Fruit fly (Drosophila melanogaster) whole organism, embryonic: Measurements from ENCODE around the gene SMSr.
A peak's percentile ranks its signal among the peaks of the same experiment; 100 is the strongest.

ENCODE experiments used
- Adf1 ChIP-seq: fragments of 200-800 bp; sonication (Bioruptor generic); IDR thresholded peaks from 2 replicates; pipeline ENCODE4 v1.3.6; 2022; ENCODE audit warnings: missing biosample characterization, missing genetic modification characterization
- Aef1 ChIP-seq: fragments of 200-800 bp; sonication (Bioruptor generic); IDR thresholded peaks from 3 replicates; pipeline ENCODE4 v1.3.6; 2022; ENCODE audit warnings: missing biosample characterization, missing genetic modification characterization
- B-H1 ChIP-seq: fragments of 200-800 bp; sonication (Bioruptor generic); IDR thresholded peaks from 3 replicates; pipeline ENCODE4 v1.3.6; 2022; ENCODE audit warnings: missing biosample characterization, missing genetic modification characterization
- B-H2 ChIP-seq: fragments of 200-800 bp; sonication (Bioruptor generic); optimal IDR thresholded peaks from 2 replicates; lab custom pipeline; 2018; ENCODE audit warnings: missing biosample characterization, mild to moderate bottlenecking, missing genetic modification characterization
- CG10209 ChIP-seq: fragments of 200-800 bp; sonication (Bioruptor generic); optimal IDR thresholded peaks from 3 replicates; lab custom pipeline; 2017; ENCODE audit warnings: missing biosample characterization, mild to moderate bottlenecking, missing genetic modification characterization, missing genetic modification reagents
- CG1024 ChIP-seq: fragments of 200-800 bp; sonication (Bioruptor generic); IDR thresholded peaks from 2 replicates; pipeline ENCODE4 v1.3.6; 2022; ENCODE audit warnings: missing biosample characterization, missing genetic modification characterization
- CG12071 ChIP-seq: fragments of 200-800 bp; sonication (Bioruptor generic); optimal IDR thresholded peaks from 3 replicates; lab custom pipeline; 2018; ENCODE audit warnings: missing biosample characterization, mild to moderate bottlenecking, missing genetic modification characterization
- CG13424 ChIP-seq: fragments of 200-800 bp; sonication (Bioruptor generic); optimal IDR thresholded peaks from 2 replicates; lab custom pipeline; 2019; ENCODE audit warnings: missing biosample characterization, mild to moderate bottlenecking, missing genetic modification characterization, moderate library complexity
- CG1602 ChIP-seq: fragments of 200-800 bp; sonication (Bioruptor generic); optimal IDR thresholded peaks from 3 replicates; lab custom pipeline; 2016; ENCODE audit warnings: missing biosample characterization, missing genetic modification characterization
- CG17912 ChIP-seq: fragments of 200-800 bp; sonication (Bioruptor generic); optimal IDR thresholded peaks from 2 replicates; lab custom pipeline; 2018; ENCODE audit warnings: missing biosample characterization, mild to moderate bottlenecking, missing genetic modification characterization
- CG42726 ChIP-seq: fragments of 200-800 bp; sonication (Bioruptor generic); IDR thresholded peaks from 2 replicates; pipeline ENCODE4 v1.3.6; 2022; ENCODE audit warnings: missing biosample characterization, missing genetic modification characterization; ENCODE audit not compliant: partially characterized antibody
- CG4282 ChIP-seq: fragments of 200-800 bp; sonication (Bioruptor generic); optimal IDR thresholded peaks from 2 replicates; lab custom pipeline; 2016; ENCODE audit warnings: missing biosample characterization, missing genetic modification characterization
- CG6175 ChIP-seq: fragments of 200-800 bp; sonication (Bioruptor generic); IDR thresholded peaks from 3 replicates; pipeline ENCODE4 v1.3.6; 2022; ENCODE audit warnings: missing biosample characterization, missing genetic modification characterization
- CG6791 ChIP-seq: fragments of 200-800 bp; sonication (Bioruptor generic); IDR thresholded peaks from 3 replicates; pipeline ENCODE4 v1.3.6; 2022; ENCODE audit warnings: missing biosample characterization, missing genetic modification characterization; ENCODE audit not compliant: partially characterized antibody
- CG7357 ChIP-seq: fragments of 200-800 bp; sonication (Bioruptor generic); IDR thresholded peaks from 3 replicates; pipeline ENCODE4 v1.3.6; 2022; ENCODE audit warnings: missing biosample characterization, missing genetic modification characterization
- CG7745 ChIP-seq: fragments of 200-800 bp; sonication (Bioruptor generic); optimal IDR thresholded peaks from 2 replicates; lab custom pipeline; 2018; ENCODE audit warnings: missing biosample characterization, mild to moderate bottlenecking, missing genetic modification characterization, moderate library complexity
- CG8924 ChIP-seq: fragments of 200-800 bp; optimal IDR thresholded peaks from 3 replicates; lab custom pipeline; 2019; ENCODE audit warnings: missing biosample characterization, mild to moderate bottlenecking, missing genetic modification characterization, moderate library complexity
- Deaf1 ChIP-seq: fragments of 200-800 bp; optimal IDR thresholded peaks from 3 replicates; lab custom pipeline; 2019; ENCODE audit warnings: missing biosample characterization, mild to moderate bottlenecking, missing genetic modification characterization, moderate library complexity
- Dref ChIP-seq: fragments of 200-800 bp; sonication (Bioruptor generic); IDR thresholded peaks from 2 replicates; pipeline ENCODE4 v1.3.6; 2022; ENCODE audit warnings: missing biosample characterization, missing genetic modification characterization
- Drgx ChIP-seq: fragments of 200-800 bp; sonication (Bioruptor generic); IDR thresholded peaks from 2 replicates; pipeline ENCODE4 v1.3.6; 2022; ENCODE audit warnings: missing biosample characterization, missing genetic modification characterization
- Ets97D ChIP-seq: fragments of 200-800 bp; sonication (Bioruptor generic); optimal IDR thresholded peaks from 3 replicates; lab custom pipeline; 2016; ENCODE audit warnings: missing biosample characterization, missing genetic modification characterization
- HmgD ChIP-seq: fragments of 200-800 bp; sonication (Bioruptor generic); optimal IDR thresholded peaks from 3 replicates; lab custom pipeline; 2016; ENCODE audit warnings: missing biosample characterization, missing genetic modification characterization
- Hmx ChIP-seq: fragments of 200-800 bp; sonication (Bioruptor generic); optimal IDR thresholded peaks from 2 replicates; lab custom pipeline; 2016; ENCODE audit warnings: missing biosample characterization, missing genetic modification characterization
- Med ChIP-seq: fragments of 200-800 bp; sonication (Bioruptor generic); peaks from one replicate; lab custom pipeline; 2016; ENCODE audit warnings: missing biosample characterization, missing genetic modification characterization, mild to moderate bottlenecking, inconsistent platforms, moderate library complexity
- Myb ChIP-seq: fragments of 200-800 bp; sonication (Bioruptor generic); optimal IDR thresholded peaks from 2 replicates; lab custom pipeline; 2016; ENCODE audit warnings: missing biosample characterization, missing genetic modification characterization
- Oli ChIP-seq: fragments of 200-800 bp; sonication (Bioruptor generic); optimal IDR thresholded peaks from 2 replicates; lab custom pipeline; 2018; ENCODE audit warnings: missing biosample characterization, mild to moderate bottlenecking, missing genetic modification characterization, moderate library complexity
- Opbp ChIP-seq: fragments of 200-800 bp; sonication (Bioruptor generic); IDR thresholded peaks from 3 replicates; pipeline ENCODE4 v1.3.6; 2022; ENCODE audit warnings: missing biosample characterization, missing genetic modification characterization; ENCODE audit not compliant: partially characterized antibody
- Pdp1 ChIP-seq, 2 experiments: fragments of 200-800 bp; sonication (Bioruptor generic); optimal IDR thresholded peaks; 3 replicates each; lab custom pipeline; 2016; ENCODE audit warnings: missing biosample characterization in 2 of 2, missing genetic modification characterization in 2 of 2, mild to moderate bottlenecking in 1 of 2, moderate library complexity in 1 of 2
- Sox100B ChIP-seq: fragments of 200-800 bp; sonication (Bioruptor generic); optimal IDR thresholded peaks from 3 replicates; lab custom pipeline; 2018; ENCODE audit warnings: missing biosample characterization, mild to moderate bottlenecking, missing genetic modification characterization
- Taf1 ChIP-seq: fragments of 200-800 bp; sonication (Bioruptor generic); IDR thresholded peaks from 2 replicates; pipeline ENCODE4 v1.3.6; 2022; ENCODE audit warnings: missing biosample characterization, missing genetic modification characterization
- amos ChIP-seq: fragments of 200-800 bp; sonication (Bioruptor generic); IDR thresholded peaks from 2 replicates; pipeline ENCODE4 v1.3.6; 2022; ENCODE audit warnings: missing biosample characterization, missing genetic modification characterization; ENCODE audit not compliant: partially characterized antibody
- bbx ChIP-seq: fragments of 200-800 bp; sonication (Bioruptor generic); IDR thresholded peaks from 2 replicates; pipeline ENCODE4 v1.3.6; 2022; ENCODE audit warnings: missing biosample characterization, missing genetic modification characterization; ENCODE audit not compliant: partially characterized antibody
- btn ChIP-seq: fragments of 200-800 bp; sonication (Bioruptor generic); optimal IDR thresholded peaks from 2 replicates; lab custom pipeline; 2016; ENCODE audit warnings: missing biosample characterization, missing genetic modification characterization
- ci ChIP-seq: fragments of 200-800 bp; sonication (Bioruptor generic); IDR thresholded peaks from 3 replicates; pipeline ENCODE4 v1.3.6; 2022; ENCODE audit warnings: missing biosample characterization, missing genetic modification characterization
- crp ChIP-seq, 2 experiments: fragments of 200-800 bp; sonication (Bioruptor generic); optimal IDR thresholded peaks; 2 replicates in 1 of 2; 3 replicates in 1 of 2; lab custom pipeline; 2017; ENCODE audit warnings: missing biosample characterization in 2 of 2, missing genetic modification characterization in 2 of 2, mild to moderate bottlenecking in 1 of 2, moderate library complexity in 1 of 2
- dm ChIP-seq: fragments of 200-800 bp; sonication (Bioruptor generic); optimal IDR thresholded peaks from 3 replicates; lab custom pipeline; 2016; ENCODE audit warnings: missing biosample characterization, missing genetic modification characterization
- dysf ChIP-seq: fragments of 200-800 bp; sonication (Bioruptor generic); IDR thresholded peaks from 3 replicates; pipeline ENCODE4 v1.3.6; 2022; ENCODE audit warnings: missing biosample characterization, missing genetic modification characterization
- eve ChIP-seq, 2 experiments: fragments of >200 bp; optimal IDR thresholded peaks; 2 replicates each; lab custom pipeline; 2017; ENCODE audit warnings: missing biosample characterization in 2 of 2, missing genetic modification characterization in 2 of 2
- exex ChIP-seq: fragments of 200-800 bp; sonication (Bioruptor generic); optimal IDR thresholded peaks from 4 replicates; lab custom pipeline; 2018; ENCODE audit warnings: missing biosample characterization, mild to moderate bottlenecking, missing genetic modification characterization, moderate library complexity
- ham ChIP-seq: fragments of 200-800 bp; sonication (Bioruptor generic); IDR thresholded peaks from 2 replicates; pipeline ENCODE4 v1.3.6; 2022; ENCODE audit warnings: missing biosample characterization, missing genetic modification characterization
- hbn ChIP-seq: fragments of 200-800 bp; sonication (Bioruptor generic); IDR thresholded peaks from 2 replicates; pipeline ENCODE4 v1.3.6; 2022; ENCODE audit warnings: missing biosample characterization, missing genetic modification characterization; ENCODE audit not compliant: partially characterized antibody
- ranshi ChIP-seq: fragments of 200-800 bp; sonication (Bioruptor generic); IDR thresholded peaks from 2 replicates; pipeline ENCODE4 v1.3.6; 2022; ENCODE audit warnings: missing biosample characterization, missing genetic modification characterization
- schlank ChIP-seq: fragments of 200-800 bp; sonication (Bioruptor generic); optimal IDR thresholded peaks from 2 replicates; lab custom pipeline; 2018; ENCODE audit warnings: missing biosample characterization, mild to moderate bottlenecking, missing genetic modification characterization
- shn ChIP-seq: fragments of 200-800 bp; sonication (Bioruptor generic); optimal IDR thresholded peaks from 3 replicates; lab custom pipeline; 2016; ENCODE audit warnings: missing biosample characterization, missing genetic modification characterization
- sim ChIP-seq: fragments of 200-800 bp; sonication (Bioruptor generic); IDR thresholded peaks from 2 replicates; pipeline ENCODE4 v1.3.6; 2022; ENCODE audit warnings: missing biosample characterization, missing genetic modification characterization
- so ChIP-seq: fragments of 200-800 bp; sonication (Bioruptor generic); IDR thresholded peaks from 3 replicates; pipeline ENCODE4 v1.3.6; 2022; ENCODE audit warnings: missing biosample characterization, missing genetic modification characterization
- sqz ChIP-seq: fragments of 200-800 bp; sonication (Bioruptor generic); optimal IDR thresholded peaks from 3 replicates; lab custom pipeline; 2018; ENCODE audit warnings: missing biosample characterization, mild to moderate bottlenecking, missing genetic modification characterization
- sr ChIP-seq: fragments of 200-800 bp; sonication (Bioruptor generic); IDR thresholded peaks from 3 replicates; pipeline ENCODE4 v1.3.6; 2022; ENCODE audit warnings: missing biosample characterization, missing genetic modification characterization
- tll ChIP-seq, 2 experiments: fragments of 200-800 bp in 1 of 2; fragments of >200 bp in 1 of 2; sonication (Bioruptor generic) in 1 of 2; optimal IDR thresholded peaks; 2 replicates each; lab custom pipeline; 2017 to 2019; ENCODE audit warnings: missing biosample characterization in 2 of 2, missing genetic modification characterization in 2 of 2, mild to moderate bottlenecking in 1 of 2, moderate library complexity in 1 of 2
- trem ChIP-seq: fragments of 200-800 bp; optimal IDR thresholded peaks from 3 replicates; lab custom pipeline; 2019; ENCODE audit warnings: missing biosample characterization, mild to moderate bottlenecking, missing genetic modification characterization, moderate library complexity

SMSr gene

DNA sequence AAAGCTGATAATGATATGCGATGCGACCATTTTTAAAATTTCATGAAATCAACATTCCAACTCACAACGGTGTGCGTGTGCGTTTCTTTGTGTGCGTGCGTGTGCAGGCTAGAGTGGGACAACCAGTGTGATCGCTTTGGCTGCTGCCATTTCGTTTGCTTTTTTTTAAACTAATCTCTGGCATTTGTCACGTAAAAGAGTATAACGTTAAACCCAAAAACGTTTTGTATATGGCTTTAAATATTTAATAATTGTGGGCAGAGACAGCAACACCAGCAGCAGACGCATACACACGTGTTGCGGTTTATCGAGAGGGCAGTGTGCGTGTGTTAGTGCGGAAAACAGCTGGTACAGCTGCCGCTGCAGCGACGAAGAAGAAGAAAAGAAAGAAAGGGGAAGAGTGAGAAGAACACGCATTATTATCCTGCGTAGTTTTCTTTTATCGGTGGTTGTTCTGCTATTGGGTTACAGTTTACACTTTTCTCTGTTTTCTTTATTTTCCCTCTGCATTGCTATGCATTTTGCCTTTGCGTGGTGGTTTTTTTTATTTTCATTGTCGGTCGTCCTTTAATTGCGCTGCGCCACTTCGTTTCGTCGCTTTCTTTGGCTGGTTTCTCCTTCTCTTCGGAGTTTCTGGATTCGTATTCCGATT is 10.9 kb downstream of the SMSr start (continued):
- TF ChIP-seq Sox100B: no peak
- peak; percentile 36 to 83 for TF ChIP-seq crp (GFP tag; optimal IDR thresholded peaks at IDR 0.05; lab: Kevin White, UChicago)
- no peak for TF ChIP-seq Pdp1 (GFP tag; optimal IDR thresholded peaks at IDR 0.05; lab: Kevin White, UChicago)
- TF ChIP-seq amos (GFP tag; lab: Robert Waterston, UW): no peak
- no peak for TF ChIP-seq hbn (GFP tag; lab: Robert Waterston, UW)
- no peak for TF ChIP-seq B-H2 (GFP tag; lab: Kevin White, UChicago)
- TF ChIP-seq B-H1: no peak
- no peak for TF ChIP-seq eve (GFP tag; optimal IDR thresholded peaks at IDR 0.05; lab: Kevin White, UChicago)
- no peak for TF ChIP-seq HmgD (GFP tag; lab: Kevin White, UChicago)
- no peak for TF ChIP-seq sim
- TF ChIP-seq CG4282 (GFP tag; lab: Kevin White, UChicago): no peak
- TF ChIP-seq Taf1 (GFP tag; lab: Robert Waterston, UW): no peak
- no peak for TF ChIP-seq ranshi (GFP tag; lab: Robert Waterston, UW)
- no peak for TF ChIP-seq btn (GFP tag; lab: Kevin White, UChicago)
- no peak for TF ChIP-seq shn (GFP tag; lab: Kevin White, UChicago)
- TF ChIP-seq CG7745 (tag; lab: Kevin White, UChicago): no peak
- no peak for TF ChIP-seq CG7357 (GFP tag; lab: Robert Waterston, UW)
- TF ChIP-seq trem (tag; lab: Kevin White, UChicago): no peak
- no peak; the same call in 1 of the 2 replicates for TF ChIP-seq Adf1 (GFP tag; lab: Robert Waterston, UW)
- TF ChIP-seq CG10209 (GFP tag; lab: Kevin White, UChicago): no peak
- no peak for TF ChIP-seq CG13424 (tag; lab: Kevin White, UChicago)
- TF ChIP-seq CG17912 (GFP tag; lab: Kevin White, UChicago): no peak
- TF ChIP-seq Med: peak; percentile 82
- TF ChIP-seq Deaf1: peak; percentile 29
- TF ChIP-seq so (GFP tag; lab: Robert Waterston, UW): peak; percentile 31; the same call in 1 of the 3 replicates
- TF ChIP-seq dm (GFP tag; lab: Kevin White, UChicago): peak; percentile 81
- no peak for TF ChIP-seq Aef1 (GFP tag; lab: Robert Waterston, UW)
- no peak for TF ChIP-seq CG1024 (GFP tag; lab: Robert Waterston, UW)
- no peak for TF ChIP-seq ci
- TF ChIP-seq CG8924 (tag; lab: Kevin White, UChicago): peak; percentile 56
- no peak for TF ChIP-seq sr (GFP tag; lab: Robert Waterston, UW)
- no peak for TF ChIP-seq Myb (GFP tag; lab: Kevin White, UChicago)
- TF ChIP-seq schlank (tag; lab: Kevin White, UChicago): no peak
- no peak for TF ChIP-seq Oli (tag; lab: Kevin White, UChicago)
- TF ChIP-seq CG1602 (GFP tag; lab: Kevin White, UChicago): no peak
- no peak for TF ChIP-seq CG6175 (GFP tag; lab: Robert Waterston, UW)
- peak in 1 of 2 experiments; percentile 30 for TF ChIP-seq tll (GFP tag; optimal IDR thresholded peaks at IDR 0.05; lab: Kevin White, UChicago)
- peak; percentile 31 for TF ChIP-seq sqz (GFP tag; lab: Kevin White, UChicago)
- TF ChIP-seq ham: no peak
- no peak for TF ChIP-seq CG42726 (GFP tag; lab: Robert Waterston, UW)
- TF ChIP-seq Opbp (GFP tag; lab: Robert Waterston, UW): 0 out of 3 replicates have a peak, but pooled peaks have one; percentile 4
- TF ChIP-seq exex (tag; lab: Kevin White, UChicago): peak; percentile 5
- TF ChIP-seq Hmx (GFP tag; lab: Kevin White, UChicago): no peak
- TF ChIP-seq dysf (GFP tag; lab: Robert Waterston, UW): no peak
- no peak for TF ChIP-seq Dref (GFP tag; lab: Robert Waterston, UW)
- TF ChIP-seq Drgx: no peak
- no peak for TF ChIP-seq Ets97D (GFP tag; lab: Kevin White, UChicago)
- TF ChIP-seq CG6791: 0 out of 3 replicates have a peak, but pooled peaks have one; percentile 26
- no peak; the same call in 1 of the 2 replicates for TF ChIP-seq bbx (GFP tag; lab: Robert Waterston, UW)
- no peak for TF ChIP-seq CG12071 (GFP tag; lab: Kevin White, UChicago)
